Worm (Caenorhabditis elegans): ENCODE measurements around the gene T12A7.2.

T12A7.2 gene

ce11 chrIV:11793170-11793569 is 32.3 kb upstream of the T12A7.2 start:
- TF ChIP-seq ztf-23 (GFP tag; IDR thresholded peaks at IDR 0.05) (0 out of 2 replicates have a peak, but pooled peaks have one; percentile 28), tab-1 (GFP tag; IDR thresholded peaks at IDR 0.05) (no peak), flt-1 (GFP tag; IDR thresholded peaks at IDR 0.05) (peak; percentile 21; the same call in 1 of the 2 replicates), T22C8.4 (GFP tag; IDR thresholded peaks at IDR 0.05) (no peak), klf-2 (GFP tag; conservative IDR thresholded peaks at IDR 0.05) (no peak)

ce11 chrIV:11792495-11792894 is 31.6 kb upstream of the T12A7.2 start, which contains the start of gene H01G02.3:
TSS of gene H01G02.3 (minus strand) at chrIV:11792595.
- TF ChIP-seq flt-1 (GFP tag; IDR thresholded peaks at IDR 0.05) (no peak), T22C8.4 (GFP tag; IDR thresholded peaks at IDR 0.05) (no peak), ztf-29 (GFP tag; IDR thresholded peaks at IDR 0.05) (no peak), ref-1 (GFP tag; conservative IDR thresholded peaks at IDR 0.05) (no peak), cog-1 (tag; optimal IDR thresholded peaks at IDR 0.05) (no peak), ztf-23 (GFP tag; IDR thresholded peaks at IDR 0.05) (no peak), tab-1 (GFP tag; IDR thresholded peaks at IDR 0.05) (no peak), klf-2 (GFP tag; conservative IDR thresholded peaks at IDR 0.05) (no peak), med-1 (GFP tag; optimal IDR thresholded peaks at IDR 0.05; ENCODE audit: insufficient read depth) (no peak)

- TF ChIP-seq ref-1 (GFP tag; conservative IDR thresholded peaks at IDR 0.05) = no peak
- no peak for TF ChIP-seq cog-1 (tag; optimal IDR thresholded peaks at IDR 0.05)
- TF ChIP-seq med-1 (GFP tag; optimal IDR thresholded peaks at IDR 0.05; ENCODE audit: insufficient read depth) = no peak
- no peak for TF ChIP-seq ztf-23 (GFP tag; IDR thresholded peaks at IDR 0.05)
- TF ChIP-seq klf-2 (GFP tag; conservative IDR thresholded peaks at IDR 0.05) = no peak
- no peak for TF ChIP-seq T22C8.4 (GFP tag; IDR thresholded peaks at IDR 0.05)
- no peak for TF ChIP-seq tab-1 (GFP tag; IDR thresholded peaks at IDR 0.05)
- no peak for TF ChIP-seq ztf-29 (GFP tag; IDR thresholded peaks at IDR 0.05)
- TF ChIP-seq flt-1 (GFP tag; IDR thresholded peaks at IDR 0.05) = no peak
Measured at ce11 chrIV:11788383-11788963, 27.6 kb upstream of the T12A7.2 start.

- TF ChIP-seq flt-1 (GFP tag; IDR thresholded peaks at IDR 0.05) (no peak), tab-1 (GFP tag; IDR thresholded peaks at IDR 0.05) (no peak), ztf-23 (GFP tag; IDR thresholded peaks at IDR 0.05) (no peak), T22C8.4 (GFP tag; IDR thresholded peaks at IDR 0.05) (no peak), ztf-29 (GFP tag; IDR thresholded peaks at IDR 0.05) (no peak), klf-2 (GFP tag; conservative IDR thresholded peaks at IDR 0.05) (no peak), cog-1 (tag; optimal IDR thresholded peaks at IDR 0.05) (no peak), med-1 (GFP tag; optimal IDR thresholded peaks at IDR 0.05; ENCODE audit: insufficient read depth) (no peak), ref-1 (GFP tag; conservative IDR thresholded peaks at IDR 0.05) (no peak)
Measured at ce11 chrIV:11787793-11788192, 26.9 kb upstream of the T12A7.2 start.

- TF ChIP-seq klf-2 (GFP tag; conservative IDR thresholded peaks at IDR 0.05) = no peak
- no peak for TF ChIP-seq flt-1 (GFP tag; IDR thresholded peaks at IDR 0.05)
- TF ChIP-seq med-1 (GFP tag; optimal IDR thresholded peaks at IDR 0.05; ENCODE audit: insufficient read depth) = no peak
- no peak for TF ChIP-seq ztf-29 (GFP tag; IDR thresholded peaks at IDR 0.05)
- TF ChIP-seq tab-1 (GFP tag; IDR thresholded peaks at IDR 0.05) = no peak
- TF ChIP-seq ref-1 (GFP tag; conservative IDR thresholded peaks at IDR 0.05) = no peak
- no peak for TF ChIP-seq ztf-23 (GFP tag; IDR thresholded peaks at IDR 0.05)
- no peak for TF ChIP-seq T22C8.4 (GFP tag; IDR thresholded peaks at IDR 0.05)
- no peak for TF ChIP-seq cog-1 (tag; optimal IDR thresholded peaks at IDR 0.05)
Measured at ce11 chrIV:11785064-11785840, 24.3 kb upstream of the T12A7.2 start.

- TF ChIP-seq ztf-29 (GFP tag; IDR thresholded peaks at IDR 0.05) (no peak), flt-1 (GFP tag; IDR thresholded peaks at IDR 0.05) (no peak), tab-1 (GFP tag; IDR thresholded peaks at IDR 0.05) (no peak), klf-2 (GFP tag; conservative IDR thresholded peaks at IDR 0.05) (no peak), ref-1 (GFP tag; conservative IDR thresholded peaks at IDR 0.05) (no peak), ztf-23 (GFP tag; IDR thresholded peaks at IDR 0.05) (no peak), T22C8.4 (GFP tag; IDR thresholded peaks at IDR 0.05) (no peak), med-1 (GFP tag; optimal IDR thresholded peaks at IDR 0.05; ENCODE audit: insufficient read depth) (no peak), cog-1 (tag; optimal IDR thresholded peaks at IDR 0.05) (no peak)
Measured at ce11 chrIV:11782846-11783245, 21.9 kb upstream of the T12A7.2 start.

- TF ChIP-seq ztf-23 (GFP tag; IDR thresholded peaks at IDR 0.05) (no peak), tab-1 (GFP tag; IDR thresholded peaks at IDR 0.05) (no peak), ref-1 (GFP tag; conservative IDR thresholded peaks at IDR 0.05) (no peak), ztf-29 (GFP tag; IDR thresholded peaks at IDR 0.05) (no peak), flt-1 (GFP tag; IDR thresholded peaks at IDR 0.05) (no peak), cog-1 (tag; optimal IDR thresholded peaks at IDR 0.05) (no peak), T22C8.4 (GFP tag; IDR thresholded peaks at IDR 0.05) (no peak)
Measured at ce11 chrIV:11779028-11779427, 18.1 kb upstream of the T12A7.2 start, which contains the start of gene lpr-2. TSS of gene lpr-2 (plus strand) at chrIV:11779216.

ce11 chrIV:11776968-11777467 is 16.1 kb upstream of the T12A7.2 start:
- no peak for TF ChIP-seq ztf-29 (GFP tag; IDR thresholded peaks at IDR 0.05)
- TF ChIP-seq klf-2 (GFP tag; conservative IDR thresholded peaks at IDR 0.05) = no peak
- no peak for TF ChIP-seq T22C8.4 (GFP tag; IDR thresholded peaks at IDR 0.05)
- no peak for TF ChIP-seq ztf-23 (GFP tag; IDR thresholded peaks at IDR 0.05)
- TF ChIP-seq cog-1 (tag; optimal IDR thresholded peaks at IDR 0.05) = no peak
- no peak for TF ChIP-seq ref-1 (GFP tag; conservative IDR thresholded peaks at IDR 0.05)
- TF ChIP-seq med-1 (GFP tag; optimal IDR thresholded peaks at IDR 0.05; ENCODE audit: insufficient read depth) = no peak
- TF ChIP-seq flt-1 (GFP tag; IDR thresholded peaks at IDR 0.05) = no peak
- TF ChIP-seq tab-1 (GFP tag; IDR thresholded peaks at IDR 0.05) = no peak

ce11 chrIV:11773692-11774225 is 12.8 kb upstream of the T12A7.2 start, which contains the start of gene lips-5:
TSS of gene lips-5 (minus strand) at chrIV:11773742.
- TF ChIP-seq ztf-29 (GFP tag; IDR thresholded peaks at IDR 0.05) (no peak), med-1 (GFP tag; optimal IDR thresholded peaks at IDR 0.05; ENCODE audit: insufficient read depth) (no peak), ztf-23 (GFP tag; IDR thresholded peaks at IDR 0.05) (no peak), ref-1 (GFP tag; conservative IDR thresholded peaks at IDR 0.05) (no peak), klf-2 (GFP tag; conservative IDR thresholded peaks at IDR 0.05) (no peak), flt-1 (GFP tag; IDR thresholded peaks at IDR 0.05) (no peak), tab-1 (GFP tag; IDR thresholded peaks at IDR 0.05) (no peak), T22C8.4 (GFP tag; IDR thresholded peaks at IDR 0.05) (no peak), cog-1 (tag; optimal IDR thresholded peaks at IDR 0.05) (no peak)

All from whole organism, midembryonic.